Fruit fly (Drosophila melanogaster) whole organism, adult: ENCODE measurements around the gene Snoo.

ENCODE experiments used
- CG14711 ChIP-seq: fragments of 200-800 bp; sonication (Bioruptor generic); optimal IDR thresholded peaks from 2 replicates; lab custom pipeline; 2018; ENCODE audit warnings: missing biosample characterization, mild to moderate bottlenecking, missing genetic modification characterization, moderate library complexity
- CG1620 ChIP-seq: fragments of 200-800 bp; sonication (Bioruptor generic); optimal IDR thresholded peaks from 2 replicates; lab custom pipeline; 2016; ENCODE audit warnings: missing biosample characterization, missing genetic modification characterization
- CG5204 ChIP-seq: fragments of 200-800 bp; sonication (Bioruptor generic); optimal IDR thresholded peaks from 2 replicates; lab custom pipeline; 2016; ENCODE audit warnings: missing biosample characterization, missing genetic modification characterization
- CG7101 ChIP-seq: fragments of 200-800 bp; sonication (Bioruptor generic); optimal IDR thresholded peaks from 2 replicates; lab custom pipeline; 2018; ENCODE audit warnings: missing biosample characterization, mild to moderate bottlenecking, missing genetic modification characterization, moderate library complexity
- Clk ChIP-seq: fragments of 200-800 bp; sonication (Bioruptor generic); optimal IDR thresholded peaks from 2 replicates; lab custom pipeline; 2017; ENCODE audit warnings: missing biosample characterization, missing genetic modification characterization
- Crg-1 ChIP-seq: fragments of 200-800 bp; sonication (Bioruptor generic); optimal IDR thresholded peaks from 2 replicates; lab custom pipeline; 2016; ENCODE audit warnings: missing biosample characterization, missing genetic modification characterization
- Hr96 ChIP-seq: fragments of 200-800 bp; sonication (Bioruptor generic); optimal IDR thresholded peaks from 2 replicates; lab custom pipeline; 2016; ENCODE audit warnings: missing biosample characterization, missing genetic modification characterization
- Mnt ChIP-seq: fragments of 200-800 bp; sonication (Bioruptor generic); optimal IDR thresholded peaks from 2 replicates; lab custom pipeline; 2016; ENCODE audit warnings: missing biosample characterization, mild to moderate bottlenecking, missing genetic modification characterization
- cnc ChIP-seq, 2 experiments: fragments of >200 bp; optimal IDR thresholded peaks; 2 replicates each; lab custom pipeline; 2017
- kay ChIP-seq: fragments of 200-800 bp; sonication (Bioruptor generic); peaks from one replicate; lab custom pipeline; 2016; ENCODE audit warnings: missing biosample characterization, missing genetic modification characterization, borderline replicate concordance
- ovo ChIP-seq: fragments of 200-800 bp; sonication (Bioruptor generic); optimal IDR thresholded peaks from 2 replicates; lab custom pipeline; 2016; ENCODE audit warnings: missing biosample characterization, missing genetic modification characterization
- pad ChIP-seq: fragments of 200-800 bp; sonication (Bioruptor generic); optimal IDR thresholded peaks from 3 replicates; lab custom pipeline; 2017; ENCODE audit warnings: missing biosample characterization, missing genetic modification characterization, mild to moderate bottlenecking, moderate library complexity, missing genetic modification reagents
- toe ChIP-seq: fragments of 200-800 bp; sonication (Bioruptor generic); optimal IDR thresholded peaks from 2 replicates; lab custom pipeline; 2016; ENCODE audit warnings: missing biosample characterization, missing genetic modification characterization

- TF ChIP-seq CG14711 (tag; lab: Kevin White, UChicago) = no peak
- TF ChIP-seq cnc (optimal IDR thresholded peaks at IDR 0.05; lab: Kevin White, UChicago) = no peak
- peak; percentile 41 for TF ChIP-seq CG7101
- TF ChIP-seq toe = no peak
- TF ChIP-seq Clk (GFP tag; lab: Kevin White, UChicago) = no peak
- no peak for TF ChIP-seq Hr96 (GFP tag; lab: Kevin White, UChicago)
- no peak for TF ChIP-seq ovo (GFP tag; lab: Kevin White, UChicago)
- no peak for TF ChIP-seq pad (GFP tag; lab: Kevin White, UChicago)
- TF ChIP-seq kay (GFP tag; lab: Kevin White, UChicago) = no peak
- no peak for TF ChIP-seq CG5204 (GFP tag; lab: Kevin White, UChicago)
- no peak for TF ChIP-seq Crg-1 (GFP tag; lab: Kevin White, UChicago)
- no peak for TF ChIP-seq CG1620 (GFP tag; lab: Kevin White, UChicago)
- no peak for TF ChIP-seq Mnt (GFP tag; lab: Kevin White, UChicago)
These were observed 67.6 kb downstream of the Snoo start for dm6 chr2L:7916368-7916767.
